Worm (Caenorhabditis elegans) whole organism, young adult: ENCODE results near the gene ascc-1.

Experiments
- B0035.1 ChIP-seq: sonication (generic microtip); optimal IDR thresholded peaks from 2 replicates; lab custom pipeline; 2016; ENCODE audit warnings: missing genetic modification characterization, mild to moderate bottlenecking, missing compliant biosample characterization, missing genotype, missing genetic modification reagents
- B0336.3 ChIP-seq: fragments of 200-800 bp; sonication (Bioruptor generic); IDR thresholded peaks from 2 replicates; pipeline ENCODE4 v1.3.6; 2022; ENCODE audit warnings: missing genetic modification characterization, missing compliant biosample characterization
- C17E4.6 ChIP-seq: fragments of 200-800 bp; sonication (Bioruptor generic); IDR thresholded peaks from 2 replicates; pipeline ENCODE4 v1.3.6; 2022; ENCODE audit warnings: missing genetic modification reagents, missing genetic modification characterization, missing compliant biosample characterization
- F23B12.7 ChIP-seq: sonication (generic microtip); optimal IDR thresholded peaks from 2 replicates; lab custom pipeline; 2017; ENCODE audit warnings: missing genetic modification characterization, mild to moderate bottlenecking, missing compliant biosample characterization, antibody characterized with exemption, moderate library complexity; ENCODE audit not compliant: insufficient read depth
- F57A8.1 ChIP-seq: fragments of 200-800 bp; sonication (Bioruptor generic); optimal IDR thresholded peaks from 2 replicates; lab custom pipeline; 2018; ENCODE audit warnings: mild to moderate bottlenecking, missing genetic modification characterization, moderate library complexity, missing compliant biosample characterization
- Y79H2A.3 ChIP-seq: fragments of 200-800 bp; sonication (Bioruptor generic); conservative IDR thresholded peaks from 2 replicates; pipeline ENCODE4 v1.3.6; 2022; ENCODE audit warnings: missing genetic modification reagents, missing genetic modification characterization, missing compliant biosample characterization
- atf-7 ChIP-seq: sonication (generic microtip); optimal IDR thresholded peaks from 2 replicates; lab custom pipeline; 2017; ENCODE audit warnings: mild to moderate bottlenecking, missing genetic modification characterization, missing compliant biosample characterization
- athp-1 ChIP-seq: sonication (generic microtip); optimal IDR thresholded peaks from 2 replicates; lab custom pipeline; 2017; ENCODE audit warnings: mild to moderate bottlenecking, missing genetic modification characterization, missing compliant biosample characterization
- attf-3 ChIP-seq: fragments of 200-800 bp; sonication (Bioruptor generic); conservative IDR thresholded peaks from 2 replicates; pipeline ENCODE4 v1.3.6; 2022; ENCODE audit warnings: missing genetic modification reagents, missing genetic modification characterization, missing compliant biosample characterization
- attf-5 ChIP-seq: fragments of 200-800 bp; sonication (Bioruptor generic); optimal IDR thresholded peaks from 2 replicates; lab custom pipeline; 2018; ENCODE audit warnings: mild to moderate bottlenecking, missing genetic modification characterization, missing compliant biosample characterization
- bed-1 ChIP-seq: fragments of 200-800 bp; sonication (Bioruptor generic); IDR thresholded peaks from 2 replicates; pipeline ENCODE4 v1.3.6; 2022; ENCODE audit warnings: missing genetic modification reagents, missing genetic modification characterization, missing compliant biosample characterization
- bed-2 ChIP-seq: fragments of 200-800 bp; sonication (Bioruptor generic); IDR thresholded peaks from 2 replicates; pipeline ENCODE4 v1.3.6; 2022; ENCODE audit warnings: missing genetic modification reagents, missing genetic modification characterization, missing compliant biosample characterization
- ccch-3 ChIP-seq: fragments of 200-800 bp; sonication (Bioruptor generic); optimal IDR thresholded peaks from 2 replicates; lab custom pipeline; 2018; ENCODE audit warnings: mild to moderate bottlenecking, missing genetic modification characterization, missing compliant biosample characterization
- cebp-1 ChIP-seq, 2 experiments: fragments of 200-800 bp in 1 of 2; sonication (Bioruptor generic) in 1 of 2; sonication (generic microtip) in 1 of 2; IDR thresholded peaks in 1 of 2; optimal IDR thresholded peaks in 1 of 2; 2 replicates each; pipeline versions ENCODE4 v1.3.6 to Lab custom; 2017 to 2022; ENCODE audit warnings: missing compliant biosample characterization in 2 of 2, missing genetic modification characterization in 2 of 2, mild to moderate bottlenecking in 1 of 2, missing genetic modification reagents in 1 of 2, moderate library complexity in 1 of 2
- cebp-2 ChIP-seq: fragments of 200-800 bp; sonication (Bioruptor generic); IDR thresholded peaks from 2 replicates; pipeline ENCODE4 v1.3.6; 2022; ENCODE audit warnings: missing genetic modification characterization, missing compliant biosample characterization
- ceh-58 ChIP-seq: fragments of 200-800 bp; sonication (Bioruptor generic); IDR thresholded peaks from 2 replicates; pipeline ENCODE4 v1.3.6; 2022; ENCODE audit warnings: missing genetic modification characterization, missing compliant biosample characterization
- chd-7 ChIP-seq: sonication (generic microtip); optimal IDR thresholded peaks from 2 replicates; lab custom pipeline; 2016; ENCODE audit warnings: mild to moderate bottlenecking, missing genetic modification characterization, moderate library complexity, missing compliant biosample characterization
- dox-1 ChIP-seq: fragments of 200-800 bp; sonication (Bioruptor generic); IDR thresholded peaks from 2 replicates; pipeline ENCODE4 v1.3.6; 2022; ENCODE audit warnings: missing genetic modification reagents, missing genetic modification characterization, missing compliant biosample characterization
- egl-18 ChIP-seq: fragments of 200-800 bp; sonication (Bioruptor generic); IDR thresholded peaks from 2 replicates; pipeline ENCODE4 v1.3.6; 2022; ENCODE audit warnings: missing genetic modification reagents, missing genetic modification characterization, missing compliant biosample characterization
- ets-4 ChIP-seq: fragments of 200-800 bp; sonication (Bioruptor generic); optimal IDR thresholded peaks from 2 replicates; lab custom pipeline; 2018; ENCODE audit warnings: mild to moderate bottlenecking, missing genetic modification characterization, missing compliant biosample characterization
- hlh-26 ChIP-seq: fragments of 200-800 bp; sonication (Bioruptor generic); conservative IDR thresholded peaks from 2 replicates; pipeline ENCODE4 v1.3.6; 2022; ENCODE audit warnings: missing genetic modification reagents, missing genetic modification characterization, missing compliant biosample characterization
- hmg-20 ChIP-seq: fragments of 200-800 bp; sonication (Bioruptor generic); IDR thresholded peaks from 2 replicates; pipeline ENCODE4 v1.3.6; 2022; ENCODE audit warnings: missing genetic modification reagents, missing genetic modification characterization, missing compliant biosample characterization
- hsf-1 ChIP-seq: fragments of 200-800 bp; sonication (Bioruptor generic); IDR thresholded peaks from 2 replicates; pipeline ENCODE4 v1.3.6; 2022; ENCODE audit warnings: missing genetic modification reagents, missing genetic modification characterization, missing compliant biosample characterization
- lag-1 ChIP-seq: fragments of 200-800 bp; sonication (Bioruptor generic); IDR thresholded peaks from 2 replicates; pipeline ENCODE4 v1.3.6; 2022; ENCODE audit warnings: missing genetic modification reagents, missing genetic modification characterization, missing compliant biosample characterization
- lin-40 ChIP-seq: sonication (generic microtip); optimal IDR thresholded peaks from 2 replicates; lab custom pipeline; 2016; ENCODE audit warnings: missing genetic modification characterization, mild to moderate bottlenecking, missing compliant biosample characterization, missing genotype, missing genetic modification reagents
- lsl-1 ChIP-seq: fragments of 200-800 bp; sonication (Bioruptor generic); optimal IDR thresholded peaks from 2 replicates; lab custom pipeline; 2018; ENCODE audit warnings: mild to moderate bottlenecking, missing genetic modification characterization, moderate library complexity, missing compliant biosample characterization
- mcd-1 ChIP-seq: fragments of 200-800 bp; sonication (Bioruptor generic); IDR thresholded peaks from 2 replicates; pipeline ENCODE4 v1.3.6; 2022; ENCODE audit warnings: missing genetic modification reagents, missing genetic modification characterization, missing compliant biosample characterization
- nfyb-1 ChIP-seq: fragments of 200-800 bp; sonication (Bioruptor generic); IDR thresholded peaks from 2 replicates; pipeline ENCODE4 v1.3.6; 2022; ENCODE audit warnings: missing genetic modification reagents, missing genetic modification characterization, missing compliant biosample characterization
- nhr-179 ChIP-seq: sonication (generic microtip); optimal IDR thresholded peaks from 2 replicates; lab custom pipeline; 2016; ENCODE audit warnings: mild to moderate bottlenecking, missing genetic modification characterization, missing compliant biosample characterization
- nhr-80 ChIP-seq: sonication (generic microtip); optimal IDR thresholded peaks from 2 replicates; lab custom pipeline; 2016; ENCODE audit warnings: missing genetic modification characterization, missing compliant biosample characterization
- pbrm-1 ChIP-seq: fragments of 200-800 bp; sonication (Bioruptor generic); IDR thresholded peaks from 2 replicates; pipeline ENCODE4 v1.3.6; 2022; ENCODE audit warnings: missing genetic modification reagents, missing genetic modification characterization, missing compliant biosample characterization
- pha-4 ChIP-seq: fragments of 150-350 bp; sonication (generic microtip); optimal IDR thresholded peaks from 2 replicates; lab custom pipeline; 2014; ENCODE audit warnings: missing biosample characterization, missing genetic modification reagents, missing genetic modification characterization
- rcor-1 ChIP-seq: fragments of 200-800 bp; sonication (Bioruptor generic); IDR thresholded peaks from 2 replicates; pipeline ENCODE4 v1.3.6; 2022; ENCODE audit warnings: missing genetic modification reagents, missing genetic modification characterization, missing compliant biosample characterization
- rpc-1 ChIP-seq, 2 experiments: fragments of 150-350 bp in 1 of 2; sonication (generic microtip) in 1 of 2; optimal IDR thresholded peaks; 2 replicates each; lab custom pipeline; 2014 to 2018; ENCODE audit warnings: missing biosample characterization in 1 of 2, missing genetic modification characterization in 1 of 2, missing genetic modification reagents in 1 of 2, missing genotype in 1 of 2
- sea-2 ChIP-seq: fragments of 200-800 bp; sonication (Bioruptor generic); IDR thresholded peaks from 2 replicates; pipeline ENCODE4 v1.3.6; 2022; ENCODE audit warnings: missing genetic modification characterization, missing compliant biosample characterization
- somi-1 ChIP-seq: fragments of 200-800 bp; sonication (Bioruptor generic); optimal IDR thresholded peaks from 2 replicates; lab custom pipeline; 2018; ENCODE audit warnings: mild to moderate bottlenecking, missing genetic modification characterization, missing compliant biosample characterization
- tlf-1 ChIP-seq: fragments of 200-800 bp; sonication (Bioruptor generic); optimal IDR thresholded peaks from 2 replicates; lab custom pipeline; 2018; ENCODE audit warnings: mild to moderate bottlenecking, missing genetic modification characterization, missing compliant biosample characterization
- zim-3 ChIP-seq: sonication (generic microtip); optimal IDR thresholded peaks from 2 replicates; lab custom pipeline; 2017; ENCODE audit warnings: mild to moderate bottlenecking, missing genetic modification characterization, moderate library complexity, missing compliant biosample characterization

ascc-1 gene

DNA sequence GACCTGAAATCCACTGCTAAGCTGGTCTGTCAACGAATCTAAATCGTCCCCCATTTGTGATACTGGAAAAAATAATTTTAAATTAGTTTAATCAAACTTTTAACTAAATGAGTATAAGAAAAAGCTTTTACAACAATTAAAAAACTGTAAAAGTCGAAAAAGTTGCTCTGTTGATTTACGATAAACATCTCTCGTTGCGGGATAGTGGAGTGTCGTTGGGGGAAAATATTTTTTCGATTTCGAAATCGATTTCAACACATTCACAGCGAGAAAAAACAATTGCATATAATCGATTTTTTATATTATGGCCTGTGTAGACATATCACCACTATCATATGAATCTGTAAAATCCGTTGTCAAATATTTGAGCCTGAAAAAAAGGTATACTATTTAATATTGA, 25.9 kb upstream of the ascc-1 start, which contains the start of the genes F23F1.5 and fbxc-54:
F23F1.5 (minus strand) TSS at position 64 of the 400 bp plus-strand sequence.
fbxc-54 (plus strand) TSS at position 199 of the 400 bp plus-strand sequence.
- TF ChIP-seq rpc-1 (optimal IDR thresholded peaks at IDR 0.05; lab: Kevin White, UChicago) = no peak
- no peak for TF ChIP-seq rpc-1 (tag; optimal IDR thresholded peaks at IDR 0.05; lab: Kevin White, UChicago)
- TF ChIP-seq athp-1 = no peak
- TF ChIP-seq bed-1 = no peak
- TF ChIP-seq F23B12.7 (tag; lab: Kevin White, UChicago) = no peak
- TF ChIP-seq lag-1 (GFP tag; lab: Robert Waterston, UW) = no peak
- peak; percentile 79 for TF ChIP-seq attf-3 (GFP tag; lab: Robert Waterston, UW)
- no peak for TF ChIP-seq F57A8.1 (GFP tag; lab: Kevin White, UChicago)
- TF ChIP-seq cebp-1 (GFP tag; IDR thresholded peaks at IDR 0.05; lab: Robert Waterston, UW) = peak; percentile 94
- TF ChIP-seq cebp-1 (tag; optimal IDR thresholded peaks at IDR 0.05; lab: Kevin White, UChicago) = peak; percentile 98
- no peak for TF ChIP-seq egl-18
- no peak for TF ChIP-seq zim-3

DNA sequence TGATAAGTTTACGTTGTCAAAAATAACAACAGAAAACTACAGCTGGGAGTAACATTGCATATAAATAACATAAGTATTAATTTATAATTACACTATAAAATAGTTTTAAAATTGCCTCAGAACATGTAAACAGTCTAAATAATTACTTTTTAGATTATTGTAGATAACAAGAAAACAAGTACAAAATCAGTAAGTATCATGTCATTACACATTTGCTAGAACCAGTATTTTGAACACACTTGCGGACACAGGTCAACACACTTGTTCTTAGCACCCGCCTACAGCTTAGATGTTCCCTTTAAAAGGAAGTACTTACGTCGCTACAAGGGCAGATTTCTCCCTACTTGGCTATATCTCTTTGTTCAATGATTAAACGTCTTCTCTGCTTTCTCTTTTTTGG, 23.6 kb upstream of the ascc-1 start, which contains the start of gene F23F1.2:
F23F1.2 (plus strand) TSS at position 301 of the 400 bp plus-strand sequence.
- TF ChIP-seq lin-40 (no peak), rpc-1 (optimal IDR thresholded peaks at IDR 0.05; lab: Kevin White, UChicago) (no peak), rpc-1 (tag; optimal IDR thresholded peaks at IDR 0.05; lab: Kevin White, UChicago) (no peak), dox-1 (GFP tag; lab: Robert Waterston, UW) (no peak), sea-2 (GFP tag; lab: Robert Waterston, UW) (no peak), bed-2 (GFP tag; lab: Robert Waterston, UW) (no peak), chd-7 (tag; lab: Kevin White, UChicago) (no peak), rcor-1 (no peak), atf-7 (no peak)

DNA sequence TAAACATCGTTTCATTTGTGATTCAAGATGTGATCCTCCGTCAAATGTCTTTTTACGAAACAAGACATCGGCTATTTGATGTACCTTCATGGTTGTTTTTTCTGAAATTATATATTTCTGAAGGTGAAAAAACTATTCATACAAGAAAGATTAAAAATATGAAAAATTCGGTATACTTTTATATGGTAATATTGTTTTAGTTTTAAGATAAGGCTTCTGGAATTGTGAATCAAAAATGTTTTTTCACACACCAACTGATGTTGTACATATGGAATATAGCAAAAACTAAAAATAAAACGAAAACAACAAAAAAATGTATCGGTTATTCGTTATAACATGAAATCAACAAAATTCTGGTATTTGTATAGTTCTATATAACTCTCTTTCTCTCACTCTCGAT, 20.3 kb upstream of the ascc-1 start, which contains the start of gene F23F1.6:
F23F1.6 (minus strand) TSS at position 101 of the 400 bp plus-strand sequence.
- no peak for TF ChIP-seq B0035.1
- no peak for TF ChIP-seq hlh-26
- TF ChIP-seq lsl-1 (GFP tag; lab: Kevin White, UChicago) = no peak
- TF ChIP-seq cebp-2 (GFP tag; lab: Robert Waterston, UW) = no peak
- TF ChIP-seq pbrm-1 (GFP tag; lab: Robert Waterston, UW) = no peak
- TF ChIP-seq, all 124 proteins: peak for 0

ce11 chrII:39437-39836, 18.0 kb upstream of the ascc-1 start, which contains the start of gene spp-24:
spp-24 (minus strand) TSS chrII:39537.
- no peak for TF ChIP-seq cebp-1 (GFP tag; IDR thresholded peaks at IDR 0.05; lab: Robert Waterston, UW)
- TF ChIP-seq cebp-1 (tag; optimal IDR thresholded peaks at IDR 0.05; lab: Kevin White, UChicago) = no peak
- no peak for TF ChIP-seq mcd-1 (GFP tag; lab: Robert Waterston, UW)
- no peak for TF ChIP-seq B0336.3 (GFP tag; lab: Robert Waterston, UW)
- no peak for TF ChIP-seq hmg-20
- no peak for TF ChIP-seq ets-4 (GFP tag; lab: Kevin White, UChicago)
- TF ChIP-seq atf-7 = no peak
- no peak for TF ChIP-seq ceh-58 (GFP tag; lab: Robert Waterston, UW)
- no peak for TF ChIP-seq pha-4
- TF ChIP-seq tlf-1 (GFP tag; lab: Kevin White, UChicago) = no peak
- no peak for TF ChIP-seq somi-1 (GFP tag; lab: Kevin White, UChicago)
- TF ChIP-seq hsf-1 (GFP tag; lab: Robert Waterston, UW) = no peak
- TF ChIP-seq attf-5 (GFP tag; lab: Kevin White, UChicago) = no peak
- no peak for TF ChIP-seq lsl-1 (GFP tag; lab: Kevin White, UChicago)
- TF ChIP-seq dox-1 (GFP tag; lab: Robert Waterston, UW) = no peak
- no peak for TF ChIP-seq nhr-179 (tag; lab: Kevin White, UChicago)
- no peak for TF ChIP-seq ccch-3 (GFP tag; lab: Kevin White, UChicago)
- TF ChIP-seq nfyb-1 (GFP tag; lab: Robert Waterston, UW) = no peak
- no peak for TF ChIP-seq C17E4.6 (GFP tag; lab: Robert Waterston, UW)
- TF ChIP-seq nhr-80 (tag; lab: Kevin White, UChicago) = no peak
- no peak for TF ChIP-seq Y79H2A.3 (GFP tag; lab: Robert Waterston, UW)
- TF ChIP-seq, all 124 proteins: peak for 0
